Worm (Caenorhabditis elegans) whole organism, L4 larva: ENCODE results near the gene acs-7.
A peak's percentile ranks its signal among the peaks of the same experiment; 100 is the strongest.

Experiments
- Y48G9A.11 ChIP-seq: fragments of 200-800 bp; sonication (Bioruptor generic); IDR thresholded peaks from 2 replicates; pipeline ENCODE4 v1.3.6; 2022; ENCODE audit warnings: missing genetic modification reagents, missing genetic modification characterization, missing compliant biosample characterization
- fos-1 ChIP-seq: fragments of 150-350 bp; optimal IDR thresholded peaks from 2 replicates; lab custom pipeline; 2014; ENCODE audit warnings: missing biosample characterization, missing genetic modification characterization
- lin-15B ChIP-seq: fragments of 150-350 bp; sonication (generic microtip); optimal IDR thresholded peaks from 3 replicates; lab custom pipeline; 2014; ENCODE audit warnings: missing biosample characterization, missing genetic modification characterization
- lsy-2 ChIP-seq, 2 experiments: fragments of 150-350 bp in 1 of 2; sonication (generic microtip) in 1 of 2; optimal IDR thresholded peaks; 2 replicates each; lab custom pipeline; 2014 to 2017; ENCODE audit warnings: missing biosample characterization in 2 of 2, missing genetic modification characterization in 2 of 2
- mxl-3 ChIP-seq: fragments of 200-800 bp; sonication (Bioruptor generic); optimal IDR thresholded peaks from 2 replicates; lab custom pipeline; 2018; ENCODE audit warnings: mild to moderate bottlenecking, missing genetic modification characterization, missing compliant biosample characterization
- pha-4 ChIP-seq, 2 experiments: fragments of 150-350 bp in 1 of 2; fragments of 200-800 bp in 1 of 2; sonication (Bioruptor generic) in 1 of 2; IDR thresholded peaks in 1 of 2; optimal IDR thresholded peaks in 1 of 2; 2 replicates each; pipeline versions ENCODE4 v1.3.6 to Lab custom; 2014 to 2022; ENCODE audit warnings: missing genetic modification characterization in 2 of 2, missing genetic modification reagents in 2 of 2, missing biosample characterization in 1 of 2, missing compliant biosample characterization in 1 of 2
- php-3 ChIP-seq: fragments of 200-800 bp; sonication (Bioruptor generic); IDR thresholded peaks from 2 replicates; pipeline ENCODE4 v1.3.6; 2022; ENCODE audit warnings: missing genetic modification reagents, missing genetic modification characterization, missing compliant biosample characterization
- vab-7 ChIP-seq: fragments of 200-800 bp; sonication (Bioruptor generic); IDR thresholded peaks from 2 replicates; pipeline ENCODE4 v1.3.6; 2022; ENCODE audit warnings: missing genetic modification reagents, missing genetic modification characterization, missing compliant biosample characterization

- TF ChIP-seq php-3 (GFP tag; lab: Robert Waterston, UW), result peak; percentile 89
- peak; percentile 59; the same call in 1 of the 2 replicates for TF ChIP-seq pha-4 (GFP tag; IDR thresholded peaks at IDR 0.05; lab: Robert Waterston, UW)
- TF ChIP-seq pha-4 (tag; optimal IDR thresholded peaks at IDR 0.05; lab: Kevin White, UChicago), result no peak
- peak; percentile 2 to 81 for TF ChIP-seq lsy-2 (tag; optimal IDR thresholded peaks at IDR 0.05; lab: Kevin White, UChicago)
- no peak for TF ChIP-seq vab-7 (GFP tag; lab: Robert Waterston, UW)
- 0 out of 2 replicates have a peak, but pooled peaks have one; percentile 25 for TF ChIP-seq Y48G9A.11 (GFP tag; lab: Robert Waterston, UW)
- TF ChIP-seq mxl-3 (GFP tag; lab: Kevin White, UChicago), result peak; percentile 54
- TF ChIP-seq fos-1 (tag; lab: Kevin White, UChicago), result peak; percentile 33
- TF ChIP-seq lin-15B, result no peak
Observed at ce11 chrII:9283668-9284357, 8.0 kb upstream of the acs-7 start.
